Worm (Caenorhabditis elegans) whole organism, L4/young adult: ENCODE results near the gene T24G10.2.

Experiments used
- W03F9.2 ChIP-seq: fragments of 150-350 bp; optimal IDR thresholded peaks from 2 replicates; lab custom pipeline; 2014; ENCODE audit warnings: missing biosample characterization, missing genetic modification characterization
- dao-5 ChIP-seq: sonication (generic microtip); optimal IDR thresholded peaks from 2 replicates; lab custom pipeline; 2016; ENCODE audit warnings: missing genotype, missing genetic modification characterization, moderate library complexity, missing compliant biosample characterization
- him-1 ChIP-seq: sonication (generic microtip); optimal IDR thresholded peaks from 2 replicates; lab custom pipeline; 2016; ENCODE audit warnings: missing genotype, missing genetic modification reagents, missing genetic modification characterization, missing compliant biosample characterization

DNA sequence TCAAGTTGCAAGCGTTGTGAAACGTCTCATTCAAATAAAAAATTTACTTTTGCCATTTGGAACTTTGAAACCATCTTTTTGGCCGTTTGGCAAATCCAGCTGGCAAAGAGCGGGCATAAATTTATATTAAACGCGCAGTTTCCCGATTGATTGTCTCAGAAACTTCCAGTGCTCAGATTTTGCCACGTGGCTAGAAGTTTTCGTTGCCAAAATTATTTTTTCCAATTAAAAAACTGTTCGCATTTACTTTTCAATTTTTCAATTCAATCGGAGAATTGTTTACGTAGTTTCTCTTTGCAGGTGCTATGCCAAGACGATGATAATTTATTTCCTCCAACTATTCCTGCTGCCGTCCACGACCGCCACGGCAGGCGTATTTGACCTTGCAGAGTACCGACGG lies 10.7 kb upstream of the T24G10.2 start, which contains the start of gene F48E8.4:
- no peak for TF ChIP-seq him-1
- TF ChIP-seq W03F9.2: no peak
- TF ChIP-seq dao-5 (tag; lab: Kevin White, UChicago): no peak
